Fruit fly (Drosophila melanogaster): ENCODE measurements around the gene Ttc30.

Gene Ttc30

dm6 chr2L:13060037-13060537, 46.5 kb upstream of the Ttc30 start, which contains the start of gene CG9932 (continued):
- TF ChIP-seq CG4328 (GFP tag; optimal IDR thresholded peaks at IDR 0.05) (no peak), CG34376 (GFP tag; optimal IDR thresholded peaks at IDR 0.05) (peak; percentile 57), maf-S (GFP tag; optimal IDR thresholded peaks at IDR 0.05) (no peak), cato (GFP tag; optimal IDR thresholded peaks at IDR 0.05; ENCODE audit: borderline replicate concordance) (no peak), repo (GFP tag; optimal IDR thresholded peaks at IDR 0.05) (no peak), CG7786 (GFP tag; optimal IDR thresholded peaks at IDR 0.05) (no peak), CG34224 (GFP tag; IDR thresholded peaks at IDR 0.05; ENCODE audit: partially characterized antibody) (peak; percentile 61; the same call in 2 of the 3 replicates), sd (tag; optimal IDR thresholded peaks at IDR 0.05) (peak; percentile 89), oc (tag; optimal IDR thresholded peaks at IDR 0.05) (no peak), dmrt11E (tag; optimal IDR thresholded peaks at IDR 0.05) (no peak), Nf-YB (GFP tag; optimal IDR thresholded peaks at IDR 0.05) (peak; percentile 86), CG14014 (GFP tag; IDR thresholded peaks at IDR 0.05) (no peak), CG9932 (GFP tag; IDR thresholded peaks at IDR 0.05) (peak; percentile 76), disco-r (GFP tag; optimal IDR thresholded peaks at IDR 0.05) (no peak), so (GFP tag; IDR thresholded peaks at IDR 0.05) (0 out of 3 replicates have a peak, but pooled peaks have one; percentile 37), Atf3 (GFP tag; optimal IDR thresholded peaks at IDR 0.05) (no peak), Ada2b (GFP tag; IDR thresholded peaks at IDR 0.05) (no peak), Dip2 (GFP tag; IDR thresholded peaks at IDR 0.05) (no peak), mam (GFP tag; optimal IDR thresholded peaks at IDR 0.05) (no peak), ro (GFP tag; IDR thresholded peaks at IDR 0.05) (no peak), toy (GFP tag; IDR thresholded peaks at IDR 0.05) (no peak), shn (GFP tag; optimal IDR thresholded peaks at IDR 0.05) (no peak), CG7271 (tag; optimal IDR thresholded peaks at IDR 0.05) (no peak), CG17568 (GFP tag; optimal IDR thresholded peaks at IDR 0.05) (no peak), scrt (GFP tag; optimal IDR thresholded peaks at IDR 0.05) (peak; percentile 31), Hr51 (GFP tag; optimal IDR thresholded peaks at IDR 0.05) (no peak), Deaf1 (tag; optimal IDR thresholded peaks at IDR 0.05) (peak; percentile 100), pros (GFP tag; optimal IDR thresholded peaks at IDR 0.05) (peak; percentile 47), CG11093 (GFP tag; IDR thresholded peaks at IDR 0.05) (no peak), CG2202 (tag; optimal IDR thresholded peaks at IDR 0.05) (no peak), ap (GFP tag; IDR thresholded peaks at IDR 0.05) (no peak), CG32532 (GFP tag; IDR thresholded peaks at IDR 0.05) (peak; percentile 66), al (GFP tag; IDR thresholded peaks at IDR 0.05) (no peak), az2 (GFP tag; optimal IDR thresholded peaks at IDR 0.05) (no peak), sc (optimal IDR thresholded peaks at IDR 0.05) (no peak), sc (GFP tag; optimal IDR thresholded peaks at IDR 0.05) (no peak), ase (GFP tag; IDR thresholded peaks at IDR 0.05) (no peak), CG13894 (tag; optimal IDR thresholded peaks at IDR 0.05) (peak; percentile 7), CG9437 (GFP tag; optimal IDR thresholded peaks at IDR 0.05) (no peak), org-1 (GFP tag; optimal IDR thresholded peaks at IDR 0.05) (no peak), insv (GFP tag; optimal IDR thresholded peaks at IDR 0.05) (no peak), CG9215 (GFP tag; IDR thresholded peaks at IDR 0.05) (no peak), Optix (GFP tag; IDR thresholded peaks at IDR 0.05) (no peak), CG7745 (tag; optimal IDR thresholded peaks at IDR 0.05) (no peak), CG6272 (GFP tag; IDR thresholded peaks at IDR 0.05) (no peak), tna (GFP tag; IDR thresholded peaks at IDR 0.05; ENCODE audit: partially characterized antibody) (0 out of 2 replicates have a peak, but pooled peaks have one; percentile 39), pfk (GFP tag; optimal IDR thresholded peaks at IDR 0.05) (no peak), CG4617 (GFP tag; optimal IDR thresholded peaks at IDR 0.05; ENCODE audit: borderline replicate concordance) (no peak), wdn (GFP tag; IDR thresholded peaks at IDR 0.05) (no peak), CG10209 (GFP tag; optimal IDR thresholded peaks at IDR 0.05) (no peak), ems (GFP tag; optimal IDR thresholded peaks at IDR 0.05) (no peak)

Data from whole organism, embryonic.